Fruit fly (Drosophila melanogaster): ENCODE measurements around the gene Ggt-1.

Gene Ggt-1

DNA sequence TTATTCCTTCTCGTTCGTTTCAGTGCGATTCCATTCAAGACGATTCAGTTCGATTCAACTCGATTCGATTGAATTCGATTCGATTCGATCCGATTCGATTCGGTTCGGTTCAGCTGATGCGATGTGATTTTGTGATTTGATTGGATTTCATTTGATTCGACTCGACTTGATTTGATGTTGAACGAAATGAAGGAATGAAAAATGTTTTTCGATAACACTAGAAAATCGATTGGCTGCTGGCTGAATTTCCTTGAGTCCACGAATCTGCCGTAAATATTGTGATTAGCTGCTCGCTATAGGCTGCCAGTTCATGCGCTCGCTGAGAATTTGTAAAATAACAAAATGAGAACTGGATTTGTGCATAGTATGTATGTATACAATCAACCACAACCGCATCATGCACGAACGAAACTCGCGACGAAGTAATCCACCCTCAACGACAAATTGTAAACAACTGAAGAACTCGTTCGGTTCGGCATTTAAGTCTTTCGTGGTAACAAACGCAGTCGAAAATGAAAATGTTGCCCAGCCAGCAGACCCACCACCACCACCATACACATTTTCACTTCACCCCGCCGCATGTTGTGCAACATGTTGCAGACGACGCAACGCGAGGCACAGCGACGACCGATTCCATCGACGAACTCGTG is 7.2 kb downstream of the Ggt-1 start, which contains the start of gene Wnt5:
Gene Wnt5 (minus strand): TSS at position 458 of the 650 bp plus-strand sequence.
- peak; percentile 19 for TF ChIP-seq CG17801 (GFP tag; optimal IDR thresholded peaks at IDR 0.05; ENCODE audit: partially characterized antibody)

DNA sequence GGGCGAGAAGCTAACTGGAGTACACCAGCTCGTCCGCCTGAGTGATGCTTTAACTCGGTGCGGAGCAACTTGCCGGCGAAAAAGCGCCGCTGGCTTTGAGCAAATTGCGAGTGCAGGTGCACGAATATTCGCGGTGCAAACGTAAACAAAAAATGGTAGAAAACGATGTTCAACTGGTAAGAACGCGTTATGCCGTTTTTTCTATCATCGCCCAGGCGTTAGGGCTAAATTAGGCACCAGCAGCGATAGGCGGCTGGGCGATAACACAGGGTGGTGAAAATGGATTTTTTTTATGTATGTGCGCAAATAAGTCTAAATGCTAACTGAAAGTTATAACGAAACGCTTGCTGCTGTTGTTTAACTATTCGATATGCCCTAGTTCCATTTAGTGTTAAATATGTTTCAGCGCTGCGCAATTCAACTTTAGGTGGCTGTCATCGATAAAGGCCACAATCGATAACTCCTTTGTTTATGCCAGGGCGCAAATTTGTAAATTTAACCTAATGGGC is 12.6 kb downstream of the Ggt-1 start, which contains the start of the genes Pgant7 and Xrcc2:
Gene Pgant7 (minus strand): TSS at position 308 of the 509 bp plus-strand sequence.
Gene Xrcc2 (plus strand): TSS at position 449 of the 509 bp plus-strand sequence.
- TF ChIP-seq CG17801 (GFP tag; optimal IDR thresholded peaks at IDR 0.05; ENCODE audit: partially characterized antibody): peak; percentile 9

DNA sequence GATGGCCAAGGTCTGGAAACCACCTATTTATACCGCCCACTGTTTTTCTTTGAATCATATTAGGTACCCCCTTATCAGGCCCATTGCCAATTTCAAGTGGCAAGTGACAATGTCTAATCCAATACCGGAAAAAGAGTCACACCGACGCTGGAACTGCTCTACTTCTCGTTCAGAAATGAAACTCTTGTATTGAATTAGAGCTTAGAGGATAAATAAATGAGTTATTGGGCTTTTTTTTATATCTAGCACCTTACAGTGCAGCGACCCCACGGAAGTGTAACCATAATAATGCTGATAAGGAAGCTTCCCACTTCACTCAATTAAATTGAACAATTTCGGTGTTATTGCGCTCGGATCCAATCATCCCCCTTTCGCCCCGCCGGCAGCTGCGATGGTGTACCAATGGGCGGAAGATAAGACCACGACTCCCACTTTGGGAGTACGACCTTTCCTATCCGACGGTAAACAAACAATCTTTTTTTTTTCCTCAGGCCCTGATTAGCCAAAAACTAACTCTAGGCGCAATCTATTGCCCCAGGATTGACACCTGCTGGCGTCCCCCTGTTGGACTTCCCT is 18.1 kb downstream of the Ggt-1 start, which contains the start of gene CG15043:
Gene CG15043 (minus strand): TSS at position 4 of the 576 bp plus-strand sequence.
- no peak for TF ChIP-seq CG17801 (GFP tag; optimal IDR thresholded peaks at IDR 0.05; ENCODE audit: partially characterized antibody)

DNA sequence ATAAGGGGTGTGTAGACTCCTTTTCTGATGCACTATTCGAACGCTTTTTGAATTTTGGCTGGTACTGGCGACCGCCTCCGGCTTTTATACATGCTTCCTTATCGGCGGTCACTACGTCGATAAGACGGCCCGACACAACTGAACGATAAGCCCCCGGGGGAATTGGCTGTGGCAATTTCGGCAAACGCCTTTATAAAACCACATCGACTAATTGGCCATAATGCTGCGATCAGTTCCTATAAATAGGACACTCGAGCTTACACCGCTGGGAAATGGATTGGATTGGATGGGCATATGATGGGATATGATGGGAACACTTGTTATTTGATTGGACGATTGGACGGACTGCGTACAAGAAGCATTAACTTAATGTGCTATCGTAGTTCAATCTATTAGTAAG is 20.4 kb downstream of the Ggt-1 start, which contains the start of gene CG15044:
Gene CG15044 (minus strand): TSS at position 66 of the 400 bp plus-strand sequence.
- no peak for TF ChIP-seq CG17801 (GFP tag; optimal IDR thresholded peaks at IDR 0.05; ENCODE audit: partially characterized antibody)

DNA sequence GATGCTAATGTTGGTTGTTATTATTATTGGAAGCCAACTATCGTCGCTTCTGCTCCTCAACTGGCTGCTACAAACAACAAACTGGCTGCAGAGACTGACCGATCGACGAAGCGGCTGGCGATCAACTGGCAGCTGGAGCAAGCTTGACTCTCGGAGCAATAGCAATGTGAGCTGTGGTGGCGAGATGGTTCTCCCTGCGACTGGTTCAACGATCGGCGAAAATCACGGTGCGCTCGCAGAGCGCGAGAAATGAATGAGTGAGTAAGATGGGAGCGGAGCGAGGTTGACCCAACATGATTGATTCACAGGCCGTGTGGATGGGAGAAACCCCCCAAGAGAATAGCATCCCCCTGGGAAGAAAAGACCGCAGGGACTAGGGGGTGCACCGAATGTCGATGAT is 22.8 kb downstream of the Ggt-1 start, which contains the start of gene CG15046:
Gene CG15046 (minus strand): TSS at position 112 of the 400 bp plus-strand sequence.
- no peak for TF ChIP-seq CG17801 (GFP tag; optimal IDR thresholded peaks at IDR 0.05; ENCODE audit: partially characterized antibody)

DNA sequence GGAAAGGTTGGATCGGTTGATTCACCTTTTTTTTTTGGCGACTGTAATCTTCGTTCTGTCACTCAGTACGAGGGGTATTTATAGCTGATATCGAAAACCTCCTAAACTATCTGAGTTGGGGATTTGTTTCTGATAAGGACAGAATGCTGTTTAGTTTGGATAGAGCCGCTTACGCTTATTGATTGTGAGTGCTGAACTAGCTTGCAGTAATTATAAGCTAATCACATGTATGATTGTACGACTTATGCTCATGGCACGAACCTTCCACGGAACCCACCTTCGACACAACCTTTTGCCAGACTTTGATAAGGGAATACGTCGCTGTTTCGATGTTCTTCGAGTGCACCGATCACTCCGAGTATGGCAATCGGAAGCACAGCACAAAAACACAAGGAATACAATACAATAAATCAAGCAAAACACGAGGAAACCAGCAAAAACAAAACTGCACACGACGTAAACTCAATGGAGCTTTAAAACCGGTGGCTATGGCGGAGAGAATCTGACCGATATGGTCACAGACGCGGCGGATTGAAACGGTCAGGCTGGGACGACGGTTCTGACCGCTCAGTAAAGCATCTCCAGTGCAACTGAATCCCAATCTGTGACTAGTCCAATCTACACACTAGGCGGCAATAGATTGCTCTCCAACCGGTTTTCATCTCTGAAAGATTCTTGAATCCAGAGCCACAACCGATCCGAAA is 25.8 kb downstream of the Ggt-1 start, which contains the start of gene psh:
Gene psh (minus strand): TSS at position 566 of the 704 bp plus-strand sequence.
- no peak for TF ChIP-seq CG17801 (GFP tag; optimal IDR thresholded peaks at IDR 0.05; ENCODE audit: partially characterized antibody)

DNA sequence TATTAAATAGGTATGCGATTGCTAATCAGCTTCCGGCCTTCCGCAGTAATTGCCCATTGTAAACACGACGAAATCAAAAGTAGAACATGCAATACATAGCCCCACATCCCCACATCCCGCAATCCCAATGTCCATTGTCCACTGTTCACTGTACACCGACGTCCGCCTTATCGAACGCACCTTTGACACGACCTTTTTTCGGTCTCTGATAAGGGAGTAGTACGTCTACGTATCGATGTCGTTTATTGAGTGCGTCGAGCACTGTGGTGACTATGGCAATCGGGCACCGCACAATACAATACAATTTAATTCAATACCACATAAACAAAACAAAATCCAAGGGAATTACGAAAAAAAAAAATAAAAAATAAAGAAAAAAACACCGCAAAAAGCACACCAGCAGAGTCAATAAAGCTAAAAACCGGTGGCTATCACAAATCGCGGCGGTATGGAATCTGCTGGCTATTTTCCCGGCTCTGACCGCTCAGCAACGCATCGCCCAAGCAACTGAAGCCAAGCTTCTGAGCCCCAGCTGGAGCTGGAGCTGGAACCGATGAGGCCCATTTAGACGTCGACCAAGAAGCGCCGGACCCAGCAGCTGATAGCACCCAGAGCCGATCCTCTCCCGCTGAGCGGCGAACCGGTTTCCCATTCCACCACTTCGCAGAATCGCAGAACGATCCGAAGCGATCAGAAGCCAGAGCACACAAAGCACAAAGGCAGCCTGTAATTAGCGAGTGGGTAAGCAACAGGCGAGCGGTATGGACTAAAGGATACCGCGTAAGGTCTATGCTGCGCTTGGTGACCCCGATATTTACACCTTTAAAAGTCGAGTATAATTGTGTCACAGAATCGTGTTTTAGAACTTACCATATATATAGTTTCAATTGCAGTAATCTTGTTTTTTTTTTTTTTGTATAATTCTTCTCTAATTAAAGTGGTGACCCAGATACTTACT is 28.8 kb downstream of the Ggt-1 start, which contains the start of gene Hayan:
Gene Hayan (minus strand): TSS at position 512 of the 958 bp plus-strand sequence.
- TF ChIP-seq CG17801 (GFP tag; optimal IDR thresholded peaks at IDR 0.05; ENCODE audit: partially characterized antibody): no peak

DNA sequence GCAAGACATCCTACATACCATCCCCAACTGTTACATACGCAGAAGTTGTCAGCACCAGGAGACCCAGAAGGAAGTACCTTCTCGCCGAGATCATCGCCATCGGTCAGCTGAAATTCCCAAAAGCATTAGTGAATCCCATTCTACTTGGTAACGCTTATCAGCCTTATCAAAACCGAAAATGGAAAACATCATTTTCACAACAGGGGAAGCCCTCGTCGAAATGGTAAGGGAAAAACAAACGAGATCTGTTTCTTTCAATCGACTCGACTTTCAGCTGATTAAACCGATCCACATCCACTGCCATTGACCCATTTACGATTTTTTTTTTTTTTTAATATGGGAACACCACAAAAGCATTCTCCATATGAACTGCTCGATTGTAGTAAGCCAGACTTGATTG is 29.8 kb downstream of the Ggt-1 start:
- TF ChIP-seq CG17801 (GFP tag; optimal IDR thresholded peaks at IDR 0.05; ENCODE audit: partially characterized antibody): no peak

DNA sequence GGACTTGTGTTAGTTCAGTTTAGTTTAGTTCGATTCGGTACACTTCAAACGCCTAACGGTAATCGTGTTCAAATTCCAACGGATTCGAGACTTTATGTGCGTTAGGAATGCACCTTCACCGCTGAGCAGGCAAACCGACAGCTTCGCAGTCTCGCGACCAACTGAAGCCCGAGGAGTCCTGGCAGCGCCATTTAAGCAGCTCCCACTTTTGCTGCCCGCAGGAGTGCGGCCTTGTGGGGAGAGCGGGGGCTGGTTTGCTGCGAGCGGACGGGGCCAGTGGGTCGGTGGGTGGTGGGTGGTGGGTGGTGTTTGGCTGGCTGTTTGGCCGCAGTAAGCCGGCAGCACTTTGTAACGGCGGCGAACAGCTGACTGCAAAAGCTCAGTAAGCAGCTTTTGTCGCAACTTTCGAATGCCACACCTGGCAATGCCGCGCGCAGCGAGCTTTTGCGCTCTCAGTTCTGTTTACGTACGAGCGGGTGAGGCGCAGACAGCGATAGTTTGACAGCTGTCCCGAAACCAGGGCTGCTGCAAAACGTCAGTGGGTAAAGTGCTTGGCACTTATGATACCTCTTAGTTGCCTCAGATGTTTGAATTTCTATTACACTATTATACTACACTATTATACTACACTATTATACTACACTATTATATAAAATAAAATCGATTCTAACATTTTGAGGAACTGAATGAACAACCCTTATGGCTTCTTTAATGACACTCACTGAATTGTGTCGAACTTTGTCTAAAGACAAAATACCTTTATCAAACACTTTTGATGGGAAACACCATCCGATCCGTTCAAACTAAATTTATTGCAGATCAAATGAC is 32.8 kb downstream of the Ggt-1 start, which contains the start of gene CG32547:
Gene CG32547 (minus strand): TSS at position 181 of the 828 bp plus-strand sequence.
- TF ChIP-seq CG17801 (GFP tag; optimal IDR thresholded peaks at IDR 0.05; ENCODE audit: partially characterized antibody): peak; percentile 74

DNA sequence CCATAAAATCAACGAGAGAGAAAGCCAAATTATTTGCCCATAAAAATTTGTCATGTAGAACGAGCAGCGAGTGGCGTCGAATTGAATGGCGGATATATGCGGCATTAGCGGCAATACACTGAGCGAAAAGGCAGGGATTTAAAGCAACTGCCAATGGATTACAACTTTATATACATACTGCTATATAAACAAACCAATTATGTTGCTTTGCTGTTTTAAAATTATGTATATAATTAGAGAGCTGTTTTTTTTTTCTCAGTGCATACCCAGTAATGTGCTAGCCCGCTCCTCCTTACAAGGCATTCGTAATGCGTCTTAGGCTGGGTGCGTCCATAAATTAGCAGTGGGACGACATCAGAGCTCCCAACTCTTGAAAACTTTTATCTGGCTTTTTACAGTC is 44.4 kb downstream of the Ggt-1 start:
- no peak for TF ChIP-seq CG17801 (GFP tag; optimal IDR thresholded peaks at IDR 0.05; ENCODE audit: partially characterized antibody)

DNA sequence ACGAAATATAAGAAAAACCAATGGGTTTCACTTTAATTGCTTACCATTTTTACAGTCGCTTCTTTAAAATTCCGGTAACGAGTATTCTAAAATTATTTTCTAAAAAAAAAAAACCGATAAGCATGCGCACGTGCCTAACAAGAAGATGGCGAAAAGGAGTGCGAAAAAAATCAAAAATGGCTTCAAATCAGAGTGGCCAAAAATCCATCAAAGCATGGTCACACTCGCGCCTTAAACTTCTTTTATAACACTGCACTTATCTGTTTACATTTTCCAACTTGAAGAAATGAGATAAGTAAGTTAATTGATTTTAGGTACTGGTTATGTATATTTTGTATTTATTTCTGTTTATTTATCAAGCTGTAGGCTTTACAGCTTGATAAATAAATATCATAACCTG is 52.0 kb downstream of the Ggt-1 start, which contains the start of gene CG43843:
Gene CG43843 (minus strand): TSS at position 101 of the 400 bp plus-strand sequence.
- no peak for TF ChIP-seq CG17801 (GFP tag; optimal IDR thresholded peaks at IDR 0.05; ENCODE audit: partially characterized antibody)
